Fruit fly (Drosophila melanogaster) whole organism, embryonic: ENCODE results near the gene CG10068.
A peak's percentile ranks its signal among the peaks of the same experiment; 100 is the strongest.

Experiments used
- Adf1 ChIP-seq: fragments of 200-800 bp; sonication (Bioruptor generic); IDR thresholded peaks from 2 replicates; pipeline ENCODE4 v1.3.6; 2022; ENCODE audit warnings: missing biosample characterization, missing genetic modification characterization
- Atf6 ChIP-seq: fragments of 200-800 bp; sonication (Bioruptor generic); IDR thresholded peaks from 2 replicates; pipeline ENCODE4 v1.3.6; 2022; ENCODE audit warnings: missing biosample characterization, missing genetic modification characterization
- Bdp1 ChIP-seq: fragments of 200-800 bp; sonication (Bioruptor generic); optimal IDR thresholded peaks from 3 replicates; lab custom pipeline; 2016; ENCODE audit warnings: missing biosample characterization, missing genetic modification characterization
- Blimp-1 ChIP-seq: fragments of 200-800 bp; sonication (Bioruptor generic); optimal IDR thresholded peaks from 3 replicates; lab custom pipeline; 2018; ENCODE audit warnings: missing biosample characterization, missing genetic modification characterization, mild to moderate bottlenecking, moderate library complexity, missing genetic modification reagents
- CG11456 ChIP-seq: fragments of 200-800 bp; sonication (Bioruptor generic); IDR thresholded peaks from 3 replicates; pipeline ENCODE4 v1.3.6; 2022; ENCODE audit warnings: missing biosample characterization, missing genetic modification characterization
- CG12659 ChIP-seq: fragments of 200-800 bp; sonication (Bioruptor generic); optimal IDR thresholded peaks from 3 replicates; lab custom pipeline; 2017; ENCODE audit warnings: mild to moderate bottlenecking, missing biosample characterization, missing genetic modification reagents, missing genetic modification characterization
- CG15269 ChIP-seq: fragments of 200-800 bp; sonication (Bioruptor generic); optimal IDR thresholded peaks from 2 replicates; lab custom pipeline; 2018; ENCODE audit warnings: missing biosample characterization, mild to moderate bottlenecking, missing genetic modification characterization, moderate library complexity
- CG1529 ChIP-seq: fragments of 200-800 bp; sonication (Bioruptor generic); optimal IDR thresholded peaks from 3 replicates; lab custom pipeline; 2018; ENCODE audit warnings: missing biosample characterization, missing genetic modification characterization
- CG17359 ChIP-seq: fragments of 200-800 bp; sonication (Bioruptor generic); optimal IDR thresholded peaks from 3 replicates; lab custom pipeline; 2018; ENCODE audit warnings: missing biosample characterization, mild to moderate bottlenecking, missing genetic modification characterization, moderate library complexity
- CG17385 ChIP-seq: fragments of 200-800 bp; sonication (Bioruptor generic); optimal IDR thresholded peaks from 3 replicates; lab custom pipeline; 2018; ENCODE audit warnings: missing biosample characterization, mild to moderate bottlenecking, missing genetic modification characterization
- CG18764 ChIP-seq: fragments of 200-800 bp; sonication (Bioruptor generic); optimal IDR thresholded peaks from 3 replicates; lab custom pipeline; 2016; ENCODE audit warnings: missing biosample characterization, missing genetic modification characterization
- CG2116 ChIP-seq: fragments of 200-800 bp; sonication (Bioruptor generic); optimal IDR thresholded peaks from 3 replicates; lab custom pipeline; 2018; ENCODE audit warnings: missing biosample characterization, mild to moderate bottlenecking, missing genetic modification characterization
- CG33557 ChIP-seq: fragments of 200-800 bp; sonication (Bioruptor generic); optimal IDR thresholded peaks from 2 replicates; lab custom pipeline; 2019; ENCODE audit warnings: missing biosample characterization, mild to moderate bottlenecking, missing genetic modification characterization, moderate library complexity
- CG34224 ChIP-seq: fragments of 200-800 bp; sonication (Bioruptor generic); IDR thresholded peaks from 3 replicates; pipeline ENCODE4 v1.3.6; 2022; ENCODE audit warnings: missing biosample characterization, missing genetic modification characterization; ENCODE audit not compliant: partially characterized antibody
- CG4854 ChIP-seq: fragments of 200-800 bp; sonication (Bioruptor generic); optimal IDR thresholded peaks from 2 replicates; lab custom pipeline; 2016; ENCODE audit warnings: missing biosample characterization, missing genetic modification characterization, inconsistent platforms
- CG6654 ChIP-seq: fragments of 200-800 bp; sonication (Bioruptor generic); optimal IDR thresholded peaks from 2 replicates; lab custom pipeline; 2017; ENCODE audit warnings: missing biosample characterization, mild to moderate bottlenecking, missing genetic modification characterization
- CG6683 ChIP-seq: fragments of 200-800 bp; sonication (Bioruptor generic); optimal IDR thresholded peaks from 2 replicates; lab custom pipeline; 2017; ENCODE audit warnings: missing biosample characterization, mild to moderate bottlenecking, missing genetic modification characterization, missing genetic modification reagents
- CG6854 ChIP-seq: fragments of 200-800 bp; sonication (Bioruptor generic); optimal IDR thresholded peaks from 3 replicates; lab custom pipeline; 2017; ENCODE audit warnings: missing biosample characterization, mild to moderate bottlenecking, missing genetic modification characterization
- CG7372 ChIP-seq: fragments of 200-800 bp; sonication (Bioruptor generic); IDR thresholded peaks from 2 replicates; pipeline ENCODE4 v1.3.6; 2022; ENCODE audit warnings: missing biosample characterization, missing genetic modification characterization
- CG7963 ChIP-seq: fragments of 200-800 bp; sonication (Bioruptor generic); IDR thresholded peaks from 3 replicates; pipeline ENCODE4 v1.3.6; 2022; ENCODE audit warnings: missing biosample characterization, missing genetic modification characterization; ENCODE audit not compliant: partially characterized antibody
- CG9727 ChIP-seq: fragments of 200-800 bp; sonication (Bioruptor generic); optimal IDR thresholded peaks from 3 replicates; lab custom pipeline; 2017; ENCODE audit warnings: missing biosample characterization, mild to moderate bottlenecking, missing genetic modification characterization
- CTCF ChIP-seq: fragments of 200-800 bp; sonication (Bioruptor generic); optimal IDR thresholded peaks from 2 replicates; lab custom pipeline; 2017; ENCODE audit warnings: missing biosample characterization, mild to moderate bottlenecking, missing genetic modification characterization, moderate library complexity
- Eip74EF ChIP-seq, 2 experiments: fragments of 200-800 bp in 1 of 2; fragments of >200 bp in 1 of 2; sonication (Bioruptor generic) in 1 of 2; optimal IDR thresholded peaks; 2 replicates each; lab custom pipeline; 2017 to 2019; ENCODE audit warnings: missing biosample characterization in 2 of 2, missing genetic modification characterization in 2 of 2, mild to moderate bottlenecking in 1 of 2, moderate library complexity in 1 of 2
- HLH3B ChIP-seq: fragments of 200-800 bp; sonication (Bioruptor generic); IDR thresholded peaks from 2 replicates; pipeline ENCODE4 v1.3.6; 2022; ENCODE audit warnings: missing biosample characterization, missing genetic modification characterization
- Jarid2 ChIP-seq: fragments of 200-800 bp; sonication (Bioruptor generic); optimal IDR thresholded peaks from 3 replicates; lab custom pipeline; 2017; ENCODE audit warnings: mild to moderate bottlenecking, missing biosample characterization, missing genetic modification reagents, missing genetic modification characterization
- Lim3 ChIP-seq: fragments of 200-800 bp; sonication (Bioruptor generic); IDR thresholded peaks from 2 replicates; pipeline ENCODE4 v1.3.6; 2022; ENCODE audit warnings: missing biosample characterization, missing genetic modification characterization
- NFAT ChIP-seq: fragments of 200-800 bp; sonication (Bioruptor generic); IDR thresholded peaks from 2 replicates; pipeline ENCODE4 v1.3.6; 2022; ENCODE audit warnings: missing biosample characterization, missing genetic modification characterization
- Rfx ChIP-seq: fragments of 200-800 bp; sonication (Bioruptor generic); IDR thresholded peaks from 2 replicates; pipeline ENCODE4 v1.3.6; 2022; ENCODE audit warnings: missing biosample characterization, missing genetic modification characterization
- Scr ChIP-seq: fragments of 200-800 bp; sonication (Bioruptor generic); IDR thresholded peaks from 2 replicates; pipeline ENCODE4 v1.3.6; 2022; ENCODE audit warnings: missing biosample characterization, missing genetic modification characterization; ENCODE audit not compliant: partially characterized antibody
- Sox102F ChIP-seq: fragments of 200-800 bp; sonication (Bioruptor generic); optimal IDR thresholded peaks from 2 replicates; lab custom pipeline; 2018; ENCODE audit warnings: missing biosample characterization, mild to moderate bottlenecking, missing genetic modification characterization, moderate library complexity
- cato ChIP-seq: fragments of 200-800 bp; sonication (Bioruptor generic); optimal IDR thresholded peaks from 2 replicates; lab custom pipeline; 2016; ENCODE audit warnings: missing biosample characterization, missing genetic modification characterization, borderline replicate concordance
- chif ChIP-seq, 2 experiments: fragments of 200-800 bp; sonication (Bioruptor generic); optimal IDR thresholded peaks; 3 replicates each; lab custom pipeline; 2016; ENCODE audit warnings: missing biosample characterization in 2 of 2, missing genetic modification characterization in 2 of 2
- ci ChIP-seq: fragments of 200-800 bp; sonication (Bioruptor generic); IDR thresholded peaks from 3 replicates; pipeline ENCODE4 v1.3.6; 2022; ENCODE audit warnings: missing biosample characterization, missing genetic modification characterization
- crol ChIP-seq: fragments of 200-800 bp; sonication (Bioruptor generic); IDR thresholded peaks from 2 replicates; pipeline ENCODE4 v1.3.6; 2022; ENCODE audit warnings: missing biosample characterization, missing genetic modification characterization
- cwo ChIP-seq: fragments of 200-800 bp; sonication (Bioruptor generic); optimal IDR thresholded peaks from 3 replicates; lab custom pipeline; 2017; ENCODE audit warnings: missing biosample characterization, missing genetic modification characterization, mild to moderate bottlenecking, moderate library complexity, missing genetic modification reagents
- danr ChIP-seq: fragments of 200-800 bp; sonication (Bioruptor generic); IDR thresholded peaks from 2 replicates; pipeline ENCODE4 v1.3.6; 2022; ENCODE audit warnings: missing biosample characterization, missing genetic modification characterization
- ham ChIP-seq: fragments of 200-800 bp; sonication (Bioruptor generic); IDR thresholded peaks from 2 replicates; pipeline ENCODE4 v1.3.6; 2022; ENCODE audit warnings: missing biosample characterization, missing genetic modification characterization
- lmd ChIP-seq: fragments of 200-800 bp; sonication (Bioruptor generic); IDR thresholded peaks from 2 replicates; pipeline ENCODE4 v1.3.6; 2022; ENCODE audit warnings: missing biosample characterization, missing genetic modification characterization
- mam ChIP-seq: fragments of 200-800 bp; sonication (Bioruptor generic); optimal IDR thresholded peaks from 3 replicates; lab custom pipeline; 2016; ENCODE audit warnings: missing biosample characterization, missing genetic modification characterization
- onecut ChIP-seq: fragments of 200-800 bp; sonication (Bioruptor generic); IDR thresholded peaks from 2 replicates; pipeline ENCODE4 v1.3.6; 2022; ENCODE audit warnings: missing biosample characterization, missing genetic modification characterization
- otp ChIP-seq: fragments of 200-800 bp; sonication (Bioruptor generic); IDR thresholded peaks from 3 replicates; pipeline ENCODE4, ENCODE4 v1.3.6; 2022; ENCODE audit warnings: missing biosample characterization, missing genetic modification characterization
- pfk ChIP-seq: fragments of 200-800 bp; sonication (Bioruptor generic); optimal IDR thresholded peaks from 2 replicates; lab custom pipeline; 2018; ENCODE audit warnings: missing biosample characterization, mild to moderate bottlenecking, missing genetic modification characterization, moderate library complexity
- row ChIP-seq: fragments of 200-800 bp; sonication (Bioruptor generic); IDR thresholded peaks from 3 replicates; pipeline ENCODE4 v1.3.6; 2022; ENCODE audit warnings: missing biosample characterization, missing genetic modification characterization
- ttk ChIP-seq: fragments of 200-800 bp; sonication (Bioruptor generic); IDR thresholded peaks from 2 replicates; pipeline ENCODE4 v2.1.2; 2022; ENCODE audit warnings: missing biosample characterization, missing genetic modification characterization
- unc-4 ChIP-seq: fragments of 200-800 bp; sonication (Bioruptor generic); IDR thresholded peaks from 2 replicates; pipeline ENCODE4 v1.3.6; 2022; ENCODE audit warnings: missing biosample characterization, missing genetic modification characterization; ENCODE audit not compliant: partially characterized antibody
- wdn ChIP-seq: fragments of 200-800 bp; sonication (Bioruptor generic); IDR thresholded peaks from 2 replicates; pipeline ENCODE4 v1.3.6; 2022; ENCODE audit warnings: missing biosample characterization, missing genetic modification characterization
- yki ChIP-seq: fragments of >200 bp; optimal IDR thresholded peaks from 3 replicates; lab custom pipeline; 2018

Gene CG10068

DNA sequence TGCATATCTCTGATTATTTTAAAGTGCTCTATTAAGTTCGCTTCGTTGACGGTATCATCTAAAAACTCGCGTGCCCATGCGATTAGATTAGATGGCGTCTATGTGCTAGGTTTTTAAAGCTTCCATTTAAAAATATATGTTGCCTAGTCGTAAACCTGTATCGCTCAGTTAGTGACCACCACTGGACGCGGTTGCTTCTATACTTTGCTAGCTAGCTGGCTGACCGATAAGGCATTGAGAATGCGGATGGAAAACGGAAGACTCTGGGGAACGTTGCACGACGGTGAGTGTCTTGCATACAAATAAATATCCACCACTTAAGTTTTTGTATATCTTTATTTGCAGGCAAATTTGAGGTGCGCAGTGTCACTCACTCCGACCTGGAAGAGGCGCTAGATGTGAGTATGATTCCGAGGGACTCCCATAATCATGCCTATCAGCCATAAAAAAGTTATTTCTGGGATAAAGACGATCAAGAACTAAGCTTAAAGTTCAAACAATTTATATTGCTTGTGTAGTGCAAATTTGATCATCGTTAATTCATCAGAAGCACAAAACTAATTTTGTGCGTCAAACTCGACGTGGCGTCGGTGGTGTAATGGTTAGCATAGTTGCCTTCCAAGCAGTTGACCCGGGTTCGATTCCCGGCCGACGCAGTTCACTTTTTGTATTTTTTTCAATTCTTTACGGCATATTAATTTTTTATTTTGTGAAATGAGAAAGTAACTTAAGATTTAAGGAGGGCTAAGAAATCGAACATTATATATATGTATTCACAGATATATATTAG lies 1.6 kb upstream of the CG10068 start, which contains the start of gene CG31248 (continued):
- TF ChIP-seq CG34224 (GFP tag; lab: Robert Waterston, UW), result peak; percentile 63; the same call in 1 of the 3 replicates
- peak in 1 of 2 experiments; percentile 53 for TF ChIP-seq Eip74EF (GFP tag; optimal IDR thresholded peaks at IDR 0.05; lab: Kevin White, UChicago)
- TF ChIP-seq otp (GFP tag; lab: Robert Waterston, UW), result no peak
- no peak for TF ChIP-seq CG17385 (GFP tag; lab: Kevin White, UChicago)
- TF ChIP-seq CG7963, result peak; percentile 63; the same call in 2 of the 3 replicates
- 0 out of 2 replicates have a peak, but pooled peaks have one; percentile 45 for TF ChIP-seq unc-4
- TF ChIP-seq Scr (GFP tag; lab: Robert Waterston, UW), result peak; percentile 69
- TF ChIP-seq cwo (GFP tag; lab: Kevin White, UChicago), result peak; percentile 95
- TF ChIP-seq, all 482 proteins: peak for 56

DNA sequence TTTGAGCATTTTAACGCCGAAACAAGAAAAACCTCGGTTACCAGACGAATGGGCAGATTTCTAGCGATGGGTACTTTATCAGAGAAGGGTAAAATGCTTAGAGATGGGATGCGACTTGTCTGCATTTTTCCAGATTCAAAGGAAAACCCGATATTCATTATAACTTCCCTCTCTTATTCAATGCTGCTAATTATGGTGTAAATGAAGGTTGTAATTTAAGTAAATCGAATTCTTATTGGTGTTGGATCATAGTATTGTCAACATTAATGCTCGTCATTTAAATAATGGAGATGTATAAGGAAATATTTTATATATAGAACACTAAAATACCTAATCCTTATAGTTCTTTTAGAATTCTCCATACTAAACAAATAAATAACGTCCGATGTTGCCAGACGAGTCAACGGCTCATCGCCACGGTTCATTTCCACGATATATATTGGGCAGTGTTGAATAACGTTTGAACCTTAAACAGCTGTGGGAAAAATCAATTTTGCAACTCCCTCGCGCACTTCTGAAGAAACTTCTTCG lies 3.7 kb downstream of the CG10068 start, which contains the start of the genes Alh and CG10098:
Gene Alh (minus strand): TSS at position 77 of the 531 bp plus-strand sequence.
Gene CG10098 (plus strand): TSS at position 440 of the 531 bp plus-strand sequence.
- TF ChIP-seq NFAT (GFP tag; lab: Robert Waterston, UW) (peak; percentile 87), Lim3 (GFP tag; lab: Robert Waterston, UW) (0 out of 2 replicates have a peak, but pooled peaks have one; percentile 30), Adf1 (GFP tag; lab: Robert Waterston, UW) (no peak), Atf6 (GFP tag; lab: Robert Waterston, UW) (peak; percentile 72), wdn (GFP tag; lab: Robert Waterston, UW) (peak; percentile 59; the same call in 1 of the 2 replicates), CG33557 (GFP tag; lab: Kevin White, UChicago) (peak; percentile 72), HLH3B (GFP tag; lab: Robert Waterston, UW) (peak; percentile 70), CG6854 (GFP tag; lab: Kevin White, UChicago) (no peak), CTCF (no peak), CG12659 (GFP tag; lab: Kevin White, UChicago) (peak; percentile 86), row (GFP tag; lab: Robert Waterston, UW) (peak; percentile 90), lmd (peak; percentile 81), CG4854 (GFP tag; lab: Kevin White, UChicago) (peak; percentile 69), CG9727 (GFP tag; lab: Kevin White, UChicago) (peak; percentile 85), pfk (GFP tag; lab: Kevin White, UChicago) (no peak), Jarid2 (GFP tag; lab: Kevin White, UChicago) (no peak), CG18764 (GFP tag; lab: Kevin White, UChicago) (peak; percentile 77), Blimp-1 (GFP tag; lab: Kevin White, UChicago) (peak; percentile 63), ci (GFP tag; lab: Robert Waterston, UW) (peak; percentile 7; the same call in 1 of the 3 replicates), Sox102F (peak; percentile 80), CG6654 (GFP tag; lab: Kevin White, UChicago) (peak; percentile 49), crol (GFP tag; lab: Robert Waterston, UW) (no peak), CG7372 (GFP tag; lab: Robert Waterston, UW) (peak; percentile 73), ttk (peak; percentile 81), CG17359 (tag; lab: Kevin White, UChicago) (peak; percentile 73), mam (GFP tag; lab: Kevin White, UChicago) (peak; percentile 95), CG1529 (peak; percentile 62), cato (GFP tag; lab: Kevin White, UChicago) (peak; percentile 74), CG6683 (GFP tag; lab: Kevin White, UChicago) (peak; percentile 44), onecut (GFP tag; lab: Robert Waterston, UW) (peak; percentile 98), CG2116 (GFP tag; lab: Kevin White, UChicago) (peak; percentile 85), Bdp1 (GFP tag; lab: Kevin White, UChicago) (peak; percentile 64), CG15269 (tag; lab: Kevin White, UChicago) (peak; percentile 80), ham (peak; percentile 64; the same call in 1 of the 2 replicates), chif (GFP tag; optimal IDR thresholded peaks at IDR 0.05; lab: Kevin White, UChicago) (peak; percentile 85 to 87), yki (lab: Kevin White, UChicago) (no peak), Rfx (peak; percentile 89), CG11456 (GFP tag; lab: Robert Waterston, UW) (peak; percentile 87), danr (GFP tag; lab: Robert Waterston, UW) (peak; percentile 56; the same call in 1 of the 2 replicates)
